Worm (Caenorhabditis elegans) whole organism, young adult: ENCODE measurements around the gene tag-297.

Experiments used
- B0019.2 ChIP-seq: fragments of 200-800 bp; sonication (Bioruptor generic); conservative IDR thresholded peaks from 2 replicates; pipeline ENCODE4 v1.3.6; 2022; ENCODE audit warnings: missing genetic modification reagents, missing genetic modification characterization, missing compliant biosample characterization
- B0261.1 ChIP-seq: sonication (generic microtip); optimal IDR thresholded peaks from 2 replicates; lab custom pipeline; 2016; ENCODE audit warnings: mild to moderate bottlenecking, missing genetic modification characterization, moderate library complexity, missing compliant biosample characterization
- C06A6.2 ChIP-seq: fragments of 200-800 bp; sonication (Bioruptor generic); conservative IDR thresholded peaks from 2 replicates; pipeline ENCODE4 v1.3.6; 2022; ENCODE audit warnings: missing genetic modification characterization, missing compliant biosample characterization
- D2030.7 ChIP-seq: fragments of 200-800 bp; sonication (Bioruptor generic); IDR thresholded peaks from 2 replicates; pipeline ENCODE4 v1.3.6; 2022; ENCODE audit warnings: missing genetic modification reagents, missing genetic modification characterization, missing compliant biosample characterization
- F37B4.10 ChIP-seq: fragments of 200-800 bp; sonication (Bioruptor generic); IDR thresholded peaks from 2 replicates; pipeline ENCODE4 v1.3.6; 2022; ENCODE audit warnings: missing genetic modification characterization, missing compliant biosample characterization
- F57A8.1 ChIP-seq: fragments of 200-800 bp; sonication (Bioruptor generic); optimal IDR thresholded peaks from 2 replicates; lab custom pipeline; 2018; ENCODE audit warnings: mild to moderate bottlenecking, missing genetic modification characterization, moderate library complexity, missing compliant biosample characterization
- F57C9.4 ChIP-seq: sonication (generic microtip); optimal IDR thresholded peaks from 2 replicates; lab custom pipeline; 2017; ENCODE audit warnings: mild to moderate bottlenecking, missing genetic modification characterization, missing compliant biosample characterization
- K12H6.12 ChIP-seq: fragments of 200-800 bp; sonication (Bioruptor generic); optimal IDR thresholded peaks from 2 replicates; lab custom pipeline; 2018; ENCODE audit warnings: mild to moderate bottlenecking, missing genetic modification characterization, missing compliant biosample characterization
- Y53F4B.3 ChIP-seq: fragments of 200-800 bp; sonication (Bioruptor generic); IDR thresholded peaks from 2 replicates; pipeline ENCODE4 v1.3.6; 2022; ENCODE audit warnings: missing genetic modification reagents, missing genetic modification characterization, missing compliant biosample characterization
- Y95B8A.8 ChIP-seq: fragments of 200-800 bp; sonication (Bioruptor generic); IDR thresholded peaks from 2 replicates; pipeline ENCODE4 v1.3.6; 2022; ENCODE audit warnings: missing genetic modification reagents, missing genetic modification characterization, missing compliant biosample characterization
- ZK185.1 ChIP-seq: sonication (generic microtip); optimal IDR thresholded peaks from 2 replicates; lab custom pipeline; 2016; ENCODE audit warnings: mild to moderate bottlenecking, missing genetic modification characterization, missing compliant biosample characterization; ENCODE audit not compliant: poor library complexity, severe bottlenecking
- aptf-2 ChIP-seq: fragments of 200-800 bp; sonication (Bioruptor generic); conservative IDR thresholded peaks from 2 replicates; pipeline ENCODE4 v1.3.6; 2022; ENCODE audit warnings: missing genetic modification reagents, missing genetic modification characterization, missing compliant biosample characterization
- aptf-3 ChIP-seq: fragments of 200-800 bp; sonication (Bioruptor generic); IDR thresholded peaks from 2 replicates; pipeline ENCODE4 v1.3.6; 2022; ENCODE audit warnings: missing genetic modification characterization, missing compliant biosample characterization
- attf-3 ChIP-seq: fragments of 200-800 bp; sonication (Bioruptor generic); conservative IDR thresholded peaks from 2 replicates; pipeline ENCODE4 v1.3.6; 2022; ENCODE audit warnings: missing genetic modification reagents, missing genetic modification characterization, missing compliant biosample characterization
- attf-5 ChIP-seq: fragments of 200-800 bp; sonication (Bioruptor generic); optimal IDR thresholded peaks from 2 replicates; lab custom pipeline; 2018; ENCODE audit warnings: mild to moderate bottlenecking, missing genetic modification characterization, missing compliant biosample characterization
- attf-6 ChIP-seq: fragments of 200-800 bp; sonication (Bioruptor generic); IDR thresholded peaks from 2 replicates; pipeline ENCODE4 v1.3.6; 2022; ENCODE audit warnings: missing genetic modification reagents, missing genetic modification characterization, missing compliant biosample characterization
- cebp-1 ChIP-seq, 2 experiments: fragments of 200-800 bp in 1 of 2; sonication (Bioruptor generic) in 1 of 2; sonication (generic microtip) in 1 of 2; IDR thresholded peaks in 1 of 2; optimal IDR thresholded peaks in 1 of 2; 2 replicates each; pipeline versions ENCODE4 v1.3.6 to Lab custom; 2017 to 2022; ENCODE audit warnings: missing compliant biosample characterization in 2 of 2, missing genetic modification characterization in 2 of 2, mild to moderate bottlenecking in 1 of 2, missing genetic modification reagents in 1 of 2, moderate library complexity in 1 of 2
- ceh-100 ChIP-seq: fragments of 200-800 bp; sonication (Bioruptor generic); IDR thresholded peaks from 2 replicates; pipeline ENCODE4 v1.3.6; 2022; ENCODE audit warnings: missing genetic modification reagents, missing genetic modification characterization, missing compliant biosample characterization
- ceh-40 ChIP-seq: fragments of 200-800 bp; sonication (Bioruptor generic); IDR thresholded peaks from 2 replicates; pipeline ENCODE4 v1.3.6; 2022; ENCODE audit warnings: missing genetic modification characterization, missing compliant biosample characterization
- ceh-91 ChIP-seq: fragments of 200-800 bp; sonication (Bioruptor generic); IDR thresholded peaks from 2 replicates; pipeline ENCODE4 v1.3.6; 2022; ENCODE audit warnings: missing genetic modification reagents, missing genetic modification characterization, missing compliant biosample characterization
- die-1 ChIP-seq: sonication (generic microtip); optimal IDR thresholded peaks from 2 replicates; lab custom pipeline; 2016; ENCODE audit warnings: missing genotype, mild to moderate bottlenecking, missing genetic modification characterization, missing compliant biosample characterization
- dox-1 ChIP-seq: fragments of 200-800 bp; sonication (Bioruptor generic); IDR thresholded peaks from 2 replicates; pipeline ENCODE4 v1.3.6; 2022; ENCODE audit warnings: missing genetic modification reagents, missing genetic modification characterization, missing compliant biosample characterization
- dpff-1 ChIP-seq: sonication (generic microtip); optimal IDR thresholded peaks from 2 replicates; lab custom pipeline; 2017; ENCODE audit warnings: mild to moderate bottlenecking, missing genetic modification characterization, missing compliant biosample characterization
- egl-18 ChIP-seq: fragments of 200-800 bp; sonication (Bioruptor generic); IDR thresholded peaks from 2 replicates; pipeline ENCODE4 v1.3.6; 2022; ENCODE audit warnings: missing genetic modification reagents, missing genetic modification characterization, missing compliant biosample characterization
- egrh-3 ChIP-seq: fragments of 200-800 bp; sonication (Bioruptor generic); IDR thresholded peaks from 2 replicates; pipeline ENCODE4 v1.3.6; 2022; ENCODE audit warnings: missing genetic modification reagents, missing genetic modification characterization, missing compliant biosample characterization
- hmg-1.2 ChIP-seq: fragments of 200-800 bp; sonication (Bioruptor generic); IDR thresholded peaks from 2 replicates; pipeline ENCODE4 v1.3.6; 2022; ENCODE audit warnings: missing genetic modification reagents, missing genetic modification characterization, missing compliant biosample characterization
- hrde-1 ChIP-seq: sonication (generic microtip); optimal IDR thresholded peaks from 2 replicates; lab custom pipeline; 2016; ENCODE audit warnings: missing genetic modification characterization, mild to moderate bottlenecking, missing compliant biosample characterization, moderate library complexity, missing genotype, missing genetic modification reagents, borderline replicate concordance
- let-607 ChIP-seq, 2 experiments: fragments of 200-800 bp in 1 of 2; sonication (Bioruptor generic) in 1 of 2; sonication (generic microtip) in 1 of 2; optimal IDR thresholded peaks; 2 replicates each; lab custom pipeline; 2016 to 2018; ENCODE audit warnings: mild to moderate bottlenecking in 2 of 2, missing compliant biosample characterization in 2 of 2, missing genetic modification characterization in 2 of 2, moderate library complexity in 2 of 2, missing genotype in 1 of 2
- lin-35 ChIP-seq, 3 experiments: fragments of 150-350 bp in 2 of 3; sonication (generic microtip) in 1 of 3; optimal IDR thresholded peaks; 2 replicates each; lab custom pipeline; 2014 to 2018; ENCODE audit warnings: missing biosample characterization in 3 of 3, missing genetic modification characterization in 3 of 3, missing genetic modification reagents in 3 of 3
- lir-1 ChIP-seq: fragments of 200-800 bp; sonication (Bioruptor generic); conservative IDR thresholded peaks from 2 replicates; pipeline ENCODE4 v1.3.6; 2022; ENCODE audit warnings: missing genetic modification reagents, missing genetic modification characterization, missing compliant biosample characterization
- madf-6 ChIP-seq: fragments of 200-800 bp; sonication (Bioruptor generic); IDR thresholded peaks from 2 replicates; pipeline ENCODE4 v1.3.6; 2022; ENCODE audit warnings: missing genetic modification reagents, missing genetic modification characterization, missing compliant biosample characterization
- mcd-1 ChIP-seq: fragments of 200-800 bp; sonication (Bioruptor generic); IDR thresholded peaks from 2 replicates; pipeline ENCODE4 v1.3.6; 2022; ENCODE audit warnings: missing genetic modification reagents, missing genetic modification characterization, missing compliant biosample characterization
- mel-28 ChIP-seq: sonication (generic microtip); optimal IDR thresholded peaks from 2 replicates; lab custom pipeline; 2016; ENCODE audit warnings: borderline replicate concordance, mild to moderate bottlenecking, missing genetic modification characterization, missing compliant biosample characterization
- nfyb-1 ChIP-seq: fragments of 200-800 bp; sonication (Bioruptor generic); IDR thresholded peaks from 2 replicates; pipeline ENCODE4 v1.3.6; 2022; ENCODE audit warnings: missing genetic modification reagents, missing genetic modification characterization, missing compliant biosample characterization
- nhr-179 ChIP-seq: sonication (generic microtip); optimal IDR thresholded peaks from 2 replicates; lab custom pipeline; 2016; ENCODE audit warnings: mild to moderate bottlenecking, missing genetic modification characterization, missing compliant biosample characterization
- nhr-90 ChIP-seq: sonication (generic microtip); optimal IDR thresholded peaks from 2 replicates; lab custom pipeline; 2016; ENCODE audit warnings: missing genotype, mild to moderate bottlenecking, missing genetic modification characterization, missing compliant biosample characterization
- pbrm-1 ChIP-seq: fragments of 200-800 bp; sonication (Bioruptor generic); IDR thresholded peaks from 2 replicates; pipeline ENCODE4 v1.3.6; 2022; ENCODE audit warnings: missing genetic modification reagents, missing genetic modification characterization, missing compliant biosample characterization
- sea-2 ChIP-seq: fragments of 200-800 bp; sonication (Bioruptor generic); IDR thresholded peaks from 2 replicates; pipeline ENCODE4 v1.3.6; 2022; ENCODE audit warnings: missing genetic modification characterization, missing compliant biosample characterization
- snpc-3.4 ChIP-seq: sonication (generic microtip); optimal IDR thresholded peaks from 2 replicates; lab custom pipeline; 2017; ENCODE audit warnings: missing genetic modification characterization, mild to moderate bottlenecking, missing compliant biosample characterization, antibody characterized with exemption, moderate library complexity, missing genotype, missing genetic modification reagents
- snpc-4 ChIP-seq, 5 experiments: fragments of 150-350 bp in 1 of 5; sonication (generic microtip) in 4 of 5; optimal IDR thresholded peaks; 2 replicates each; lab custom pipeline; 2014 to 2018; ENCODE audit warnings: missing genetic modification characterization in 5 of 5, missing biosample characterization in 3 of 5, antibody characterized with exemption in 2 of 5, mild to moderate bottlenecking in 2 of 5, missing compliant biosample characterization in 2 of 5, missing genotype in 2 of 5, moderate library complexity in 2 of 5, missing genetic modification reagents in 1 of 5
- tbp1 ChIP-seq: fragments of 200-800 bp; sonication (Bioruptor generic); optimal IDR thresholded peaks from 2 replicates; lab custom pipeline; 2018; ENCODE audit warnings: mild to moderate bottlenecking, missing genetic modification characterization, missing compliant biosample characterization
- zfh-2 ChIP-seq: fragments of 200-800 bp; sonication (Bioruptor generic); conservative IDR thresholded peaks from 2 replicates; pipeline ENCODE4 v1.3.6; 2022; ENCODE audit warnings: missing genetic modification reagents, missing genetic modification characterization, missing compliant biosample characterization

tag-297 gene

ce11 chrII:14632823-14633222 lies 5.4 kb downstream of the tag-297 start, which contains the start of gene C38C6.3 (continued):
- TF ChIP-seq ceh-40 = no peak
- TF ChIP-seq aptf-2 (GFP tag; lab: Robert Waterston, UW) = no peak
- TF ChIP-seq dox-1 (GFP tag; lab: Robert Waterston, UW) = no peak

ce11 chrII:14634042-14634441 lies 6.6 kb downstream of the tag-297 start:
- TF ChIP-seq cebp-1 (GFP tag; IDR thresholded peaks at IDR 0.05; lab: Robert Waterston, UW) (no peak), cebp-1 (tag; optimal IDR thresholded peaks at IDR 0.05; lab: Kevin White, UChicago) (no peak), zfh-2 (GFP tag; lab: Robert Waterston, UW) (peak; percentile 66)

ce11 chrII:14635179-14635578 lies 7.7 kb downstream of the tag-297 start:
- 0 out of 2 replicates have a peak, but pooled peaks have one; percentile 17 for TF ChIP-seq pbrm-1 (GFP tag; lab: Robert Waterston, UW)
- TF ChIP-seq D2030.7 (GFP tag; lab: Robert Waterston, UW) = peak; percentile 16; the same call in 1 of the 2 replicates
- peak; percentile 93 for TF ChIP-seq tbp1
- peak; percentile 41 for TF ChIP-seq madf-6
- peak in 1 of 2 experiments; percentile 1 for TF ChIP-seq let-607 (tag; optimal IDR thresholded peaks at IDR 0.05; lab: Kevin White, UChicago)
- peak; percentile 76 for TF ChIP-seq nfyb-1
- TF ChIP-seq aptf-3 (GFP tag; lab: Robert Waterston, UW) = no peak
- peak; percentile 82 for TF ChIP-seq B0261.1
- peak; percentile 35 for TF ChIP-seq attf-5 (GFP tag; lab: Kevin White, UChicago)
- TF ChIP-seq lin-35 (GFP tag; optimal IDR thresholded peaks at IDR 0.05; lab: Kevin White, UChicago) = peak in 1 of 3 experiments; percentile 48
- peak; percentile 66 for TF ChIP-seq die-1 (tag; lab: Kevin White, UChicago)
- TF ChIP-seq C06A6.2 (GFP tag; lab: Robert Waterston, UW) = peak; percentile 35; the same call in 1 of the 2 replicates
- no peak for TF ChIP-seq F37B4.10
- no peak for TF ChIP-seq F57C9.4 (tag; lab: Kevin White, UChicago)
- no peak for TF ChIP-seq ceh-100 (GFP tag; lab: Robert Waterston, UW)
- peak; percentile 19; the same call in 1 of the 2 replicates for TF ChIP-seq ceh-91 (GFP tag; lab: Robert Waterston, UW)
- TF ChIP-seq nhr-90 (tag; lab: Kevin White, UChicago) = peak; percentile 43
- TF ChIP-seq egl-18 (GFP tag; lab: Robert Waterston, UW) = no peak
- TF ChIP-seq mcd-1 (GFP tag; lab: Robert Waterston, UW) = peak; percentile 54
- TF ChIP-seq K12H6.12 (tag; lab: Kevin White, UChicago) = peak; percentile 16
- no peak for TF ChIP-seq snpc-3.4
- TF ChIP-seq attf-6 (GFP tag; lab: Robert Waterston, UW) = no peak
- no peak for TF ChIP-seq sea-2 (GFP tag; lab: Robert Waterston, UW)
- TF ChIP-seq B0019.2 (GFP tag; lab: Robert Waterston, UW) = 0 out of 2 replicates have a peak, but pooled peaks have one; percentile 4
- TF ChIP-seq hrde-1 (tag; lab: Kevin White, UChicago) = no peak
- TF ChIP-seq Y95B8A.8 (GFP tag; lab: Robert Waterston, UW) = no peak
- TF ChIP-seq ZK185.1 (tag; lab: Kevin White, UChicago) = peak; percentile 32
- TF ChIP-seq attf-3 = 0 out of 2 replicates have a peak, but pooled peaks have one; percentile 36
- TF ChIP-seq lir-1 (GFP tag; lab: Robert Waterston, UW) = no peak
- peak; percentile 72 for TF ChIP-seq hmg-1.2 (GFP tag; lab: Robert Waterston, UW)
- TF ChIP-seq Y53F4B.3 (GFP tag; lab: Robert Waterston, UW) = no peak
- TF ChIP-seq dpff-1 (tag; lab: Kevin White, UChicago) = no peak
- no peak for TF ChIP-seq mel-28 (tag; lab: Kevin White, UChicago)
- TF ChIP-seq nhr-179 = no peak
- peak; percentile 55 for TF ChIP-seq dox-1 (GFP tag; lab: Robert Waterston, UW)
- TF ChIP-seq F57A8.1 (GFP tag; lab: Kevin White, UChicago) = no peak
- TF ChIP-seq snpc-4 (GFP tag; optimal IDR thresholded peaks at IDR 0.05; lab: Kevin White, UChicago) = no peak
- peak in 3 of 4 experiments; percentile 41 to 78 (median 54) for TF ChIP-seq snpc-4 (tag; optimal IDR thresholded peaks at IDR 0.05; lab: Kevin White, UChicago)
- peak; percentile 30; the same call in 1 of the 2 replicates for TF ChIP-seq egrh-3
